Worm (Caenorhabditis elegans): Measurements from ENCODE around the gene grl-1.

DNA sequence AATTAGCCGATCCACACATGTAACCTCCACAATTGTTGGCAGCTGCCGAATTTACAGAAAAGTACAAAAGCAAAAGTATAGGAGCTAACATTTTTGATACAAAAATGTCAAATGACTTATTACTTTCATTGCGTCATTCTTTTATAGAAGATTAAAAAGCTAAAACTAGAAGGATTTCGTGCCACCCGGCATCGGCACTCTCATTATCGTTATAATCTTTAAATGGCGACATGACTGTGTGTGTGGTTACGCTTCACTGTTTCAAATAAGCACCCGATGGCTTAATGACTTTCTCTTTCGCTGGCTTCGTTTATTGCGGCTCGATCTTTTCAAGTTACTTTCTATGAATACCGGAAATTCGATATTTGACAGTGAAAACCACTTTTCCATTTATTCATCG is at the start of gene grl-1:
- TF ChIP-seq klf-2 (GFP tag; conservative IDR thresholded peaks at IDR 0.05) = no peak
- no peak for TF ChIP-seq ztf-29 (GFP tag; IDR thresholded peaks at IDR 0.05)
- no peak for TF ChIP-seq med-1 (GFP tag; optimal IDR thresholded peaks at IDR 0.05; ENCODE audit: insufficient read depth)
- TF ChIP-seq tab-1 (GFP tag; IDR thresholded peaks at IDR 0.05) = no peak
- no peak for TF ChIP-seq cog-1 (tag; optimal IDR thresholded peaks at IDR 0.05)
- TF ChIP-seq flt-1 (GFP tag; IDR thresholded peaks at IDR 0.05) = no peak
- TF ChIP-seq ref-1 (GFP tag; conservative IDR thresholded peaks at IDR 0.05) = no peak
- no peak for TF ChIP-seq ztf-23 (GFP tag; IDR thresholded peaks at IDR 0.05)
